Worm (Caenorhabditis elegans) whole organism, young adult: ENCODE measurements around the gene F43D2.7.

Source experiments
- D2030.7 ChIP-seq: fragments of 200-800 bp; sonication (Bioruptor generic); IDR thresholded peaks from 2 replicates; pipeline ENCODE4 v1.3.6; 2022; ENCODE audit warnings: missing genetic modification reagents, missing genetic modification characterization, missing compliant biosample characterization
- F57A8.1 ChIP-seq: fragments of 200-800 bp; sonication (Bioruptor generic); optimal IDR thresholded peaks from 2 replicates; lab custom pipeline; 2018; ENCODE audit warnings: mild to moderate bottlenecking, missing genetic modification characterization, moderate library complexity, missing compliant biosample characterization
- ZK185.1 ChIP-seq: sonication (generic microtip); optimal IDR thresholded peaks from 2 replicates; lab custom pipeline; 2016; ENCODE audit warnings: mild to moderate bottlenecking, missing genetic modification characterization, missing compliant biosample characterization; ENCODE audit not compliant: poor library complexity, severe bottlenecking
- bed-2 ChIP-seq: fragments of 200-800 bp; sonication (Bioruptor generic); IDR thresholded peaks from 2 replicates; pipeline ENCODE4 v1.3.6; 2022; ENCODE audit warnings: missing genetic modification reagents, missing genetic modification characterization, missing compliant biosample characterization
- ceh-91 ChIP-seq: fragments of 200-800 bp; sonication (Bioruptor generic); IDR thresholded peaks from 2 replicates; pipeline ENCODE4 v1.3.6; 2022; ENCODE audit warnings: missing genetic modification reagents, missing genetic modification characterization, missing compliant biosample characterization
- dpl-1 ChIP-seq: fragments of 150-350 bp; optimal IDR thresholded peaks from 2 replicates; lab custom pipeline; 2014; ENCODE audit warnings: missing biosample characterization, missing genetic modification reagents, missing genetic modification characterization
- efl-1 ChIP-seq: fragments of 150-350 bp; optimal IDR thresholded peaks from 2 replicates; lab custom pipeline; 2014; ENCODE audit warnings: missing biosample characterization, missing genetic modification reagents, missing genetic modification characterization
- hlh-26 ChIP-seq: fragments of 200-800 bp; sonication (Bioruptor generic); conservative IDR thresholded peaks from 2 replicates; pipeline ENCODE4 v1.3.6; 2022; ENCODE audit warnings: missing genetic modification reagents, missing genetic modification characterization, missing compliant biosample characterization
- hmg-1.2 ChIP-seq: fragments of 200-800 bp; sonication (Bioruptor generic); IDR thresholded peaks from 2 replicates; pipeline ENCODE4 v1.3.6; 2022; ENCODE audit warnings: missing genetic modification reagents, missing genetic modification characterization, missing compliant biosample characterization
- lin-54 ChIP-seq: fragments of 200-800 bp; sonication (Bioruptor generic); optimal IDR thresholded peaks from 2 replicates; lab custom pipeline; 2018; ENCODE audit warnings: mild to moderate bottlenecking, missing genetic modification characterization, missing compliant biosample characterization
- madf-6 ChIP-seq: fragments of 200-800 bp; sonication (Bioruptor generic); IDR thresholded peaks from 2 replicates; pipeline ENCODE4 v1.3.6; 2022; ENCODE audit warnings: missing genetic modification reagents, missing genetic modification characterization, missing compliant biosample characterization
- madf-8 ChIP-seq: fragments of 200-800 bp; sonication (Bioruptor generic); conservative IDR thresholded peaks from 2 replicates; pipeline ENCODE4 v1.3.6; 2022; ENCODE audit warnings: missing genetic modification reagents, missing genetic modification characterization, missing compliant biosample characterization
- nfyb-1 ChIP-seq: fragments of 200-800 bp; sonication (Bioruptor generic); IDR thresholded peaks from 2 replicates; pipeline ENCODE4 v1.3.6; 2022; ENCODE audit warnings: missing genetic modification reagents, missing genetic modification characterization, missing compliant biosample characterization
- nhr-80 ChIP-seq: sonication (generic microtip); optimal IDR thresholded peaks from 2 replicates; lab custom pipeline; 2016; ENCODE audit warnings: missing genetic modification characterization, missing compliant biosample characterization
- repo-1 ChIP-seq: sonication (generic microtip); optimal IDR thresholded peaks from 2 replicates; lab custom pipeline; 2017; ENCODE audit warnings: mild to moderate bottlenecking, missing genetic modification characterization, missing compliant biosample characterization
- sea-2 ChIP-seq: fragments of 200-800 bp; sonication (Bioruptor generic); IDR thresholded peaks from 2 replicates; pipeline ENCODE4 v1.3.6; 2022; ENCODE audit warnings: missing genetic modification characterization, missing compliant biosample characterization
- somi-1 ChIP-seq: fragments of 200-800 bp; sonication (Bioruptor generic); optimal IDR thresholded peaks from 2 replicates; lab custom pipeline; 2018; ENCODE audit warnings: mild to moderate bottlenecking, missing genetic modification characterization, missing compliant biosample characterization
- xnd-1 ChIP-seq: sonication (generic microtip); optimal IDR thresholded peaks from 2 replicates; lab custom pipeline; 2016; ENCODE audit warnings: missing genotype, missing genetic modification reagents, missing genetic modification characterization, missing compliant biosample characterization

Gene F43D2.7

DNA sequence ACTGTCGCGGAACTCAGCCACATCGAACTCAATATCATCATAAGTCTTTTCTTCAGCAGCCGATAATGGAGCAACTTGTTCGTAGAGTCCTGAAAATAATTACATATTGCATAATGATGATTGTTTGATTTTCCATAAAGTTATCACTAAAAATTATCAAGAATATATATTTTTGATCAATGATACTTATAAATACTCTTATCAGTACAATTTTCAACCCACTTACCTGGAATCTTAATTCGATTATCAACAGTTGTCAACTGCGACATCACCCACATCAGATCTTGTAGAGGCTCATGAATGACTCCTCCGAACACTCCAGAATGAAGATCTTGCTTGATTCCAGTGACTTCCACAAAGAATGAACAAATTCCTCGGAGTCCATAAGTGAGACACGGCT lies 44.0 kb downstream of the F43D2.7 start:
- no peak for TF ChIP-seq D2030.7 (GFP tag; lab: Robert Waterston, UW)
- TF ChIP-seq nhr-80 (tag; lab: Kevin White, UChicago): peak; percentile 5

DNA sequence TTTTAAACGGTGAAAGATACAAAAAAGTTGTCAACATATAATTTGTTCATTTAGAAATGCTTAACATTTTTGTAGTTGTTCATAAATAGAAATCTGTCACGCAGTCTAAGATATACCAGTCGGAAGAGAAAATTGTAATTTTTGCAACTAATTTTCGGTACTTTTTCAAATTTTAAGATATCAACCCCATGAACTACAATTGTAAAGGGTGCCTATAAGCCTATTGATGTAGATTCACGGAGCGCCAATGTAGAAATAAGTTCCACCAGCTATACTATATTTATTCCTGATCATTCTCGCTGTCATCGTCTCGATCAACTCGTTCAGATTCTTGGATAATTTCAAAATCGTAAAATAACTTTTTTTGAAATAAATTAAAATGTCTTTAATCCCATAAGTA lies 45.0 kb downstream of the F43D2.7 start:
- peak; percentile 44; the same call in 1 of the 2 replicates for TF ChIP-seq nfyb-1 (GFP tag; lab: Robert Waterston, UW)
- TF ChIP-seq repo-1 (tag; lab: Kevin White, UChicago): peak; percentile 34
- no peak for TF ChIP-seq ZK185.1 (tag; lab: Kevin White, UChicago)

DNA sequence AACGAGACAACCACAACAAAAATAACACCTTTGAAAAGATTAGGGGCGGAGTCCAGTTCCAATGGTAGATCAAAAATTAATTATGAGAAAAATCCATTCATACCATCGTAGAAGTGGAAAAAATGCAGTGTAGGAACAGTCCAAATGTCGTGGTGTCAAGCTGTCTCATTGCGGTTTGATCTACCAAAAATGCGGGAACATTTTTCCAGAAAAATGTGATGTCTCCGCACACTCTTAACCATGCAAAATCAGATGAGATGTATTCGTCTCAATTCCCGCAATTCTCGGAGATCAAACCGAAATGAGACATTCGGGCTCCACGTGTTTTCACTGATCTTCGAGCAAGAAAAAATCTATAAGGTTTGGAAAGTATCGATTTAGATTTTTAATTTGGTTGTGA lies 45.9 kb downstream of the F43D2.7 start:
- peak; percentile 38 for TF ChIP-seq efl-1 (GFP tag; lab: Kevin White, UChicago)
- TF ChIP-seq ceh-91 (GFP tag; lab: Robert Waterston, UW): peak; percentile 22; the same call in 1 of the 2 replicates
- no peak for TF ChIP-seq hlh-26
- no peak for TF ChIP-seq sea-2 (GFP tag; lab: Robert Waterston, UW)
- no peak for TF ChIP-seq dpl-1
- peak; percentile 51 for TF ChIP-seq madf-8 (GFP tag; lab: Robert Waterston, UW)
- 0 out of 2 replicates have a peak, but pooled peaks have one; percentile 8 for TF ChIP-seq hmg-1.2 (GFP tag; lab: Robert Waterston, UW)
- peak; percentile 47 for TF ChIP-seq xnd-1 (tag; lab: Kevin White, UChicago)
- no peak for TF ChIP-seq bed-2 (GFP tag; lab: Robert Waterston, UW)
- peak; percentile 73 for TF ChIP-seq madf-6 (GFP tag; lab: Robert Waterston, UW)
- TF ChIP-seq somi-1 (GFP tag; lab: Kevin White, UChicago): no peak
- no peak for TF ChIP-seq lin-54 (GFP tag; lab: Kevin White, UChicago)
- no peak for TF ChIP-seq F57A8.1 (GFP tag; lab: Kevin White, UChicago)
